Worm (Caenorhabditis elegans) whole organism, L4 larva: ENCODE data around the gene T07A9.12.

Source experiments
- D1046.2 ChIP-seq: fragments of 200-800 bp; sonication (Bioruptor generic); IDR thresholded peaks from 2 replicates; pipeline ENCODE4 v1.3.6; 2022; ENCODE audit warnings: missing genetic modification characterization, missing compliant biosample characterization
- F37D6.2 ChIP-seq: sonication (generic microtip); optimal IDR thresholded peaks from 2 replicates; lab custom pipeline; 2016; ENCODE audit warnings: mild to moderate bottlenecking, missing genetic modification characterization, missing compliant biosample characterization
- F44E2.7 ChIP-seq: fragments of 200-800 bp; sonication (Bioruptor generic); IDR thresholded peaks from 2 replicates; pipeline ENCODE4 v2.1.2; 2022; ENCODE audit warnings: missing genetic modification characterization, missing compliant biosample characterization
- R02D3.7 ChIP-seq: fragments of 150-350 bp; sonication (generic microtip); optimal IDR thresholded peaks from 3 replicates; lab custom pipeline; 2014; ENCODE audit warnings: missing biosample characterization, missing genetic modification characterization
- Y75B8A.6 ChIP-seq: fragments of 200-800 bp; sonication (Bioruptor generic); IDR thresholded peaks from 2 replicates; pipeline ENCODE4 v1.3.6; 2022; ENCODE audit warnings: missing genetic modification reagents, missing genetic modification characterization, missing compliant biosample characterization
- ZK337.2 ChIP-seq: fragments of 200-800 bp; sonication (Bioruptor generic); IDR thresholded peaks from 2 replicates; pipeline ENCODE4 v1.3.6; 2022; ENCODE audit warnings: missing genetic modification reagents, missing genetic modification characterization, missing compliant biosample characterization
- aha-1 ChIP-seq: fragments of 150-350 bp; peaks from one replicate; lab custom pipeline; 2014; ENCODE audit warnings: missing biosample characterization, missing genetic modification characterization
- arid-1 ChIP-seq: fragments of 200-800 bp; sonication (Bioruptor generic); conservative IDR thresholded peaks from 2 replicates; pipeline ENCODE4 v1.3.6; 2022; ENCODE audit warnings: missing genetic modification reagents, missing genetic modification characterization, missing compliant biosample characterization
- ceh-44 ChIP-seq: fragments of 200-800 bp; sonication (Bioruptor generic); IDR thresholded peaks from 2 replicates; pipeline ENCODE4 v1.3.6; 2022; ENCODE audit warnings: missing genetic modification reagents, missing genetic modification characterization, missing compliant biosample characterization
- ceh-82 ChIP-seq: sonication (generic microtip); optimal IDR thresholded peaks from 2 replicates; lab custom pipeline; 2017; ENCODE audit warnings: missing biosample characterization, missing genetic modification characterization
- ces-1 ChIP-seq: fragments of 150-350 bp; sonication (generic microtip); optimal IDR thresholded peaks from 4 replicates; lab custom pipeline; 2014; ENCODE audit warnings: missing biosample characterization, missing genetic modification reagents, missing genetic modification characterization
- ctbp-1 ChIP-seq: fragments of 200-800 bp; sonication (Bioruptor generic); IDR thresholded peaks from 2 replicates; pipeline ENCODE4 v1.3.6; 2022; ENCODE audit warnings: missing genetic modification reagents, missing genetic modification characterization, missing compliant biosample characterization
- daf-12 ChIP-seq: fragments of 150-350 bp; optimal IDR thresholded peaks from 2 replicates; lab custom pipeline; 2014; ENCODE audit warnings: missing biosample characterization, missing genetic modification reagents, missing genetic modification characterization
- daf-19 ChIP-seq: fragments of 200-800 bp; sonication (Bioruptor generic); conservative IDR thresholded peaks from 2 replicates; pipeline ENCODE4 v1.3.6; 2022; ENCODE audit warnings: missing genetic modification characterization, missing compliant biosample characterization
- daf-8 ChIP-seq: fragments of 200-800 bp; sonication (Bioruptor generic); IDR thresholded peaks from 2 replicates; pipeline ENCODE4 v1.3.6; 2022; ENCODE audit warnings: missing genetic modification characterization, missing compliant biosample characterization
- dpl-1 ChIP-seq: fragments of 150-350 bp; optimal IDR thresholded peaks from 2 replicates; lab custom pipeline; 2014; ENCODE audit warnings: missing biosample characterization, missing genetic modification reagents, missing genetic modification characterization
- duxl-1 ChIP-seq: sonication (generic microtip); optimal IDR thresholded peaks from 2 replicates; lab custom pipeline; 2016; ENCODE audit warnings: mild to moderate bottlenecking, missing genetic modification characterization, moderate library complexity, missing compliant biosample characterization; ENCODE audit not compliant: poor library complexity
- egl-43 ChIP-seq: fragments of 200-800 bp; sonication (Bioruptor generic); IDR thresholded peaks from 2 replicates; pipeline ENCODE4 v1.3.6; 2022; ENCODE audit warnings: missing genetic modification reagents, missing genetic modification characterization, missing compliant biosample characterization
- gei-8 ChIP-seq: fragments of 200-800 bp; sonication (Bioruptor generic); optimal IDR thresholded peaks from 2 replicates; lab custom pipeline; 2018; ENCODE audit warnings: mild to moderate bottlenecking, missing genetic modification characterization, missing compliant biosample characterization
- hif-1 ChIP-seq, 2 experiments: sonication (generic microtip); optimal IDR thresholded peaks; 2 replicates each; lab custom pipeline; 2016 to 2017; ENCODE audit warnings: missing compliant biosample characterization in 2 of 2, missing genetic modification characterization in 2 of 2, missing genetic modification reagents in 2 of 2, missing genotype in 2 of 2, mild to moderate bottlenecking in 1 of 2
- hlh-11 ChIP-seq: fragments of 200-800 bp; sonication (Bioruptor generic); optimal IDR thresholded peaks from 2 replicates; lab custom pipeline; 2018; ENCODE audit warnings: mild to moderate bottlenecking, missing genetic modification characterization, missing compliant biosample characterization
- hmg-1.1 ChIP-seq: fragments of 200-800 bp; sonication (Bioruptor generic); IDR thresholded peaks from 2 replicates; pipeline ENCODE4 v1.3.6; 2022; ENCODE audit warnings: missing genetic modification reagents, missing genetic modification characterization, missing compliant biosample characterization
- jun-1 ChIP-seq: fragments of 150-350 bp; optimal IDR thresholded peaks from 2 replicates; lab custom pipeline; 2014; ENCODE audit warnings: missing biosample characterization, missing genetic modification reagents, missing genetic modification characterization
- lin-13 ChIP-seq: fragments of 150-350 bp; optimal IDR thresholded peaks from 2 replicates; lab custom pipeline; 2014; ENCODE audit warnings: missing biosample characterization, missing genetic modification reagents, missing genetic modification characterization
- lin-15B ChIP-seq: fragments of 150-350 bp; sonication (generic microtip); optimal IDR thresholded peaks from 3 replicates; lab custom pipeline; 2014; ENCODE audit warnings: missing biosample characterization, missing genetic modification characterization
- lin-29 ChIP-seq: fragments of 200-800 bp; sonication (Bioruptor generic); IDR thresholded peaks from 2 replicates; pipeline ENCODE4 v1.3.6; 2022; ENCODE audit warnings: missing genetic modification reagents, missing genetic modification characterization, missing compliant biosample characterization
- lin-38 ChIP-seq: fragments of 200-800 bp; sonication (Bioruptor generic); IDR thresholded peaks from 2 replicates; pipeline ENCODE4 v1.3.6; 2022; ENCODE audit warnings: missing genetic modification reagents, missing genetic modification characterization, missing compliant biosample characterization
- madf-9 ChIP-seq: fragments of 200-800 bp; sonication (Bioruptor generic); conservative IDR thresholded peaks from 2 replicates; pipeline ENCODE4 v1.3.6; 2022; ENCODE audit warnings: missing genetic modification reagents, missing genetic modification characterization, missing compliant biosample characterization
- mep-1 ChIP-seq: fragments of 150-350 bp; sonication (generic microtip); optimal IDR thresholded peaks from 3 replicates; lab custom pipeline; 2014; ENCODE audit warnings: missing biosample characterization, missing genetic modification characterization
- mes-2 ChIP-seq: sonication (generic microtip); optimal IDR thresholded peaks from 2 replicates; lab custom pipeline; 2016; ENCODE audit warnings: missing genotype, mild to moderate bottlenecking, missing genetic modification characterization, missing compliant biosample characterization; ENCODE audit not compliant: poor library complexity, severe bottlenecking
- mxl-3 ChIP-seq: fragments of 200-800 bp; sonication (Bioruptor generic); optimal IDR thresholded peaks from 2 replicates; lab custom pipeline; 2018; ENCODE audit warnings: mild to moderate bottlenecking, missing genetic modification characterization, missing compliant biosample characterization
- nhr-237 ChIP-seq: sonication (generic microtip); optimal IDR thresholded peaks from 2 replicates; lab custom pipeline; 2017; ENCODE audit warnings: missing biosample characterization, missing genetic modification characterization
- nhr-25 ChIP-seq: sonication (generic microtip); optimal IDR thresholded peaks from 2 replicates; lab custom pipeline; 2017; ENCODE audit warnings: missing genetic modification characterization, mild to moderate bottlenecking, missing compliant biosample characterization, antibody characterized with exemption, moderate library complexity, borderline replicate concordance; ENCODE audit not compliant: insufficient read depth
- nhr-42 ChIP-seq: fragments of 200-800 bp; sonication (Bioruptor generic); IDR thresholded peaks from 2 replicates; pipeline ENCODE4 v1.3.6; 2022; ENCODE audit warnings: missing genetic modification characterization, missing compliant biosample characterization
- nhr-6 ChIP-seq: fragments of 150-350 bp; optimal IDR thresholded peaks from 2 replicates; lab custom pipeline; 2014; ENCODE audit warnings: missing biosample characterization, missing genetic modification characterization
- pha-4 ChIP-seq, 2 experiments: fragments of 150-350 bp in 1 of 2; fragments of 200-800 bp in 1 of 2; sonication (Bioruptor generic) in 1 of 2; IDR thresholded peaks in 1 of 2; optimal IDR thresholded peaks in 1 of 2; 2 replicates each; pipeline versions ENCODE4 v1.3.6 to Lab custom; 2014 to 2022; ENCODE audit warnings: missing genetic modification characterization in 2 of 2, missing genetic modification reagents in 2 of 2, missing biosample characterization in 1 of 2, missing compliant biosample characterization in 1 of 2
- saeg-2 ChIP-seq: fragments of 200-800 bp; sonication (Bioruptor generic); IDR thresholded peaks from 2 replicates; pipeline ENCODE4 v1.3.6; 2022; ENCODE audit warnings: missing genetic modification reagents, missing genetic modification characterization, missing compliant biosample characterization
- sdz-12 ChIP-seq: fragments of 200-800 bp; sonication (Bioruptor generic); optimal IDR thresholded peaks from 2 replicates; lab custom pipeline; 2018; ENCODE audit warnings: mild to moderate bottlenecking, missing genetic modification characterization, missing compliant biosample characterization
- set-16 ChIP-seq: fragments of 200-800 bp; sonication (Bioruptor generic); IDR thresholded peaks from 2 replicates; pipeline ENCODE4 v1.3.6; 2022; ENCODE audit warnings: missing genetic modification reagents, missing genetic modification characterization, missing compliant biosample characterization
- spr-3 ChIP-seq: fragments of 200-800 bp; sonication (Bioruptor generic); optimal IDR thresholded peaks from 2 replicates; lab custom pipeline; 2018; ENCODE audit warnings: mild to moderate bottlenecking, missing genetic modification characterization, missing compliant biosample characterization
- unc-39 ChIP-seq: sonication (generic microtip); optimal IDR thresholded peaks from 2 replicates; lab custom pipeline; 2017; ENCODE audit warnings: missing biosample characterization, missing genetic modification characterization
- vab-7 ChIP-seq: fragments of 200-800 bp; sonication (Bioruptor generic); IDR thresholded peaks from 2 replicates; pipeline ENCODE4 v1.3.6; 2022; ENCODE audit warnings: missing genetic modification reagents, missing genetic modification characterization, missing compliant biosample characterization
- zag-1 ChIP-seq: fragments of 150-350 bp; optimal IDR thresholded peaks from 2 replicates; lab custom pipeline; 2014; ENCODE audit warnings: missing biosample characterization, missing genetic modification characterization
- zfp-3 ChIP-seq: fragments of 200-800 bp; sonication (Bioruptor generic); conservative IDR thresholded peaks from 2 replicates; pipeline ENCODE4 v1.3.6; 2022; ENCODE audit warnings: missing genetic modification reagents, missing genetic modification characterization, missing compliant biosample characterization
- zip-11 ChIP-seq: fragments of 200-800 bp; sonication (Bioruptor generic); IDR thresholded peaks from 2 replicates; pipeline ENCODE4 v1.3.6; 2022; ENCODE audit warnings: missing genetic modification characterization, missing compliant biosample characterization
- ztf-11 ChIP-seq: fragments of 150-350 bp; optimal IDR thresholded peaks from 2 replicates; lab custom pipeline; 2014; ENCODE audit warnings: missing biosample characterization, missing genetic modification characterization
- ztf-7 ChIP-seq: fragments of 150-350 bp; optimal IDR thresholded peaks from 2 replicates; lab custom pipeline; 2014; ENCODE audit warnings: missing biosample characterization, missing genetic modification characterization

Gene T07A9.12

DNA sequence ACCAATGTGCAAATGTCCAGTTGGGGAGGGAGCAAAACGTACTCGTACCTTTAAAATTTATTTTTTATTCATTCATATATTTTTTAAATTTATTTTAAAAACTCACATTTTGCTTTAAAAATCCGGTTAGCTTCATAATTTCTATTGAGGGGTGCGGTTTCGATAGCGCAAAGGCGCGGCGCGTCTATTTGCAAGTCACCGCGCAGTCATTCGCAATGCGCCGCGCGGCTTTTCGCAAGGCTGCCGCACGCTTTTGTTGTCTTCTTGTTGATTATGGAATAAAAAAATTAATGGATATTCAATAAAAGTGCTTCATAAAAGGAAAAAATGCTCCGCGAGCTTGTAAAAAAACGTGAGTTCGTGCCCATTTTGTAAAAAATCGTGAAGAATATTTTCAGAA lies 20.4 kb upstream of the T07A9.12 start, which contains the start of the genes ears-2 and uncp-18 (continued):
- TF ChIP-seq set-16 (GFP tag; lab: Robert Waterston, UW): peak; percentile 66
- peak; percentile 79 for TF ChIP-seq nhr-42 (GFP tag; lab: Robert Waterston, UW)
- peak; percentile 45; the same call in 1 of the 2 replicates for TF ChIP-seq zfp-3 (GFP tag; lab: Robert Waterston, UW)

DNA sequence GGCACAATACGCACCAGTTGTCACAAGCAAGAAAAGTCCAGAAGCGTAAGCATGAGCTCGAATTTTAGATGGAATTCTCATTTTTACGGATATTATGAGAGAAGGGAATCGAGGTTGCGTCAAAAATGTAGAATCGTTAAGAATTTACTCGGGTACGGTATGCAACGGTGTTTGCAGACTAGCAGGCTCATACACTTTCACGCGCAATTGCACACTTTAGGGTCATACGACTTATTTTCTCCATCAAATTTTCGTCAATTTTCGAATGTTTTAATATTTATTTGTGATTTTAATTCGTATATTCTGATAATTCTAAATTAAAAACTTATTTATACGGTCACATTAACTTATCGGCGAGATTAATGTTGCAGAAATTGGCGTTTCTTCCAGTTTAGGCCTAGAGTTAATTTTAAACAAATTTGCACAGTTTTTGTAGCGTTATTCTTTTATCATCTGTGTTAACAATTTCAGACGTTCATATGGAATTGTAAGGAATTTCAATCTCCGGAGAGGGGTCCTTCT lies 17.2 kb upstream of the T07A9.12 start, which contains the start of the genes T07A9.15 and nog-1:
Gene T07A9.15, minus strand, starts transcription at position 138 of the 522 bp plus-strand sequence.
Gene nog-1, plus strand, starts transcription at position 472 of the 522 bp plus-strand sequence.
- TF ChIP-seq daf-8 (no peak), nhr-25 (peak; percentile 40), vab-7 (0 out of 2 replicates have a peak, but pooled peaks have one; percentile 22), hmg-1.1 (GFP tag; lab: Robert Waterston, UW) (peak; percentile 51; the same call in 1 of the 2 replicates), hif-1 (tag; optimal IDR thresholded peaks at IDR 0.05; lab: Kevin White, UChicago) (peak in 1 of 2 experiments; percentile 27), gei-8 (no peak), ces-1 (GFP tag; lab: Kevin White, UChicago) (no peak), pha-4 (GFP tag; IDR thresholded peaks at IDR 0.05; lab: Robert Waterston, UW) (0 out of 2 replicates have a peak, but pooled peaks have one; percentile 28), pha-4 (tag; optimal IDR thresholded peaks at IDR 0.05; lab: Kevin White, UChicago) (peak; percentile 33), set-16 (GFP tag; lab: Robert Waterston, UW) (no peak), nhr-237 (tag; lab: Kevin White, UChicago) (no peak), spr-3 (GFP tag; lab: Kevin White, UChicago) (no peak), madf-9 (no peak), saeg-2 (no peak), ceh-82 (tag; lab: Kevin White, UChicago) (no peak), ceh-44 (GFP tag; lab: Robert Waterston, UW) (no peak), jun-1 (tag; lab: Kevin White, UChicago) (no peak), zip-11 (no peak), mes-2 (tag; lab: Kevin White, UChicago) (peak; percentile 88), zag-1 (tag; lab: Kevin White, UChicago) (no peak), nhr-42 (GFP tag; lab: Robert Waterston, UW) (no peak), daf-19 (no peak), ztf-7 (tag; lab: Kevin White, UChicago) (no peak), mxl-3 (GFP tag; lab: Kevin White, UChicago) (no peak), dpl-1 (GFP tag; lab: Kevin White, UChicago) (peak; percentile 63), ZK337.2 (no peak), ztf-11 (tag; lab: Kevin White, UChicago) (no peak), lin-38 (GFP tag; lab: Robert Waterston, UW) (peak; percentile 65), D1046.2 (GFP tag; lab: Robert Waterston, UW) (no peak), lin-13 (GFP tag; lab: Kevin White, UChicago) (no peak), nhr-6 (peak; percentile 66), aha-1 (tag; lab: Kevin White, UChicago) (peak; percentile 89), mep-1 (tag; lab: Kevin White, UChicago) (peak; percentile 68), R02D3.7 (no peak), daf-12 (tag; lab: Kevin White, UChicago) (no peak), arid-1 (GFP tag; lab: Robert Waterston, UW) (0 out of 2 replicates have a peak, but pooled peaks have one; percentile 19), egl-43 (GFP tag; lab: Robert Waterston, UW) (no peak), F44E2.7 (no peak), F37D6.2 (tag; lab: Kevin White, UChicago) (no peak), ctbp-1 (GFP tag; lab: Robert Waterston, UW) (no peak), duxl-1 (peak; percentile 18), lin-29 (GFP tag; lab: Robert Waterston, UW) (no peak), hlh-11 (tag; lab: Kevin White, UChicago) (peak; percentile 27), sdz-12 (GFP tag; lab: Kevin White, UChicago) (no peak), Y75B8A.6 (no peak), unc-39 (tag; lab: Kevin White, UChicago) (no peak), zfp-3 (GFP tag; lab: Robert Waterston, UW) (no peak), lin-15B (tag; lab: Kevin White, UChicago) (no peak)
